Fruit fly (Drosophila melanogaster) whole organism, pupa: ENCODE measurements around the gene Ass.

Experiments
- CG10348 ChIP-seq: fragments of 200-800 bp; sonication (Bioruptor generic); IDR thresholded peaks from 2 replicates; pipeline ENCODE4 v1.3.6; 2022; ENCODE audit warnings: missing biosample characterization, missing genetic modification characterization
- CG12605 ChIP-seq: fragments of 200-800 bp; sonication (Bioruptor generic); IDR thresholded peaks from 2 replicates; pipeline ENCODE4 v1.3.6; 2022; ENCODE audit warnings: missing biosample characterization, missing genetic modification characterization
- CG13204 ChIP-seq: fragments of 200-800 bp; sonication (Bioruptor generic); optimal IDR thresholded peaks from 2 replicates; lab custom pipeline; 2018; ENCODE audit warnings: missing biosample characterization, mild to moderate bottlenecking, missing genetic modification characterization, moderate library complexity
- CG14655 ChIP-seq: fragments of 200-800 bp; sonication (Bioruptor generic); optimal IDR thresholded peaks from 3 replicates; lab custom pipeline; 2017; ENCODE audit warnings: mild to moderate bottlenecking, missing biosample characterization, missing genetic modification reagents, missing genetic modification characterization
- CG15710 ChIP-seq: fragments of 200-800 bp; sonication (Bioruptor generic); optimal IDR thresholded peaks from 2 replicates; lab custom pipeline; 2018; ENCODE audit warnings: missing biosample characterization, mild to moderate bottlenecking, missing genetic modification characterization, moderate library complexity
- CG17806 ChIP-seq: fragments of 200-800 bp; sonication (Bioruptor generic); optimal IDR thresholded peaks from 2 replicates; lab custom pipeline; 2018; ENCODE audit warnings: missing biosample characterization, mild to moderate bottlenecking, missing genetic modification characterization, moderate library complexity
- CG32121 ChIP-seq: fragments of 200-800 bp; sonication (Bioruptor generic); IDR thresholded peaks from 2 replicates; pipeline ENCODE4 v1.3.6; 2022; ENCODE audit warnings: missing biosample characterization, missing genetic modification characterization
- CG34367 ChIP-seq: fragments of 200-800 bp; sonication (Bioruptor generic); optimal IDR thresholded peaks from 2 replicates; lab custom pipeline; 2018; ENCODE audit warnings: missing biosample characterization, mild to moderate bottlenecking, missing genetic modification characterization
- CG4496 ChIP-seq: fragments of 200-800 bp; sonication (Bioruptor generic); IDR thresholded peaks from 3 replicates; pipeline ENCODE4 v1.3.6; 2022; ENCODE audit warnings: missing biosample characterization, missing genetic modification characterization
- CG8159 ChIP-seq: fragments of 200-800 bp; sonication (Bioruptor generic); optimal IDR thresholded peaks from 3 replicates; lab custom pipeline; 2018; ENCODE audit warnings: missing biosample characterization, mild to moderate bottlenecking, missing genetic modification characterization, moderate library complexity
- CG8301 ChIP-seq: fragments of 200-800 bp; sonication (Bioruptor generic); optimal IDR thresholded peaks from 2 replicates; lab custom pipeline; 2018; ENCODE audit warnings: missing biosample characterization, mild to moderate bottlenecking, missing genetic modification characterization
- CG9948 ChIP-seq: fragments of 200-800 bp; sonication (Bioruptor generic); optimal IDR thresholded peaks from 2 replicates; lab custom pipeline; 2018; ENCODE audit warnings: missing biosample characterization, mild to moderate bottlenecking, missing genetic modification characterization, moderate library complexity
- D1 ChIP-seq: fragments of 200-800 bp; sonication (Bioruptor generic); optimal IDR thresholded peaks from 2 replicates; lab custom pipeline; 2018; ENCODE audit warnings: missing biosample characterization, mild to moderate bottlenecking, missing genetic modification characterization, moderate library complexity
- EcR ChIP-seq: fragments of 200-800 bp; sonication (Bioruptor generic); optimal IDR thresholded peaks from 3 replicates; lab custom pipeline; 2019; ENCODE audit warnings: missing biosample characterization, missing genetic modification characterization, mild to moderate bottlenecking, moderate library complexity, missing genetic modification reagents
- Ets98B ChIP-seq: fragments of 200-800 bp; sonication (Bioruptor generic); IDR thresholded peaks from 2 replicates; pipeline ENCODE4 v1.3.6; 2022; ENCODE audit warnings: missing biosample characterization, missing genetic modification characterization
- Pif1A ChIP-seq: fragments of 200-800 bp; sonication (Bioruptor generic); optimal IDR thresholded peaks from 3 replicates; lab custom pipeline; 2016; ENCODE audit warnings: missing biosample characterization, missing genetic modification characterization
- Pif1B ChIP-seq: fragments of 200-800 bp; sonication (Bioruptor generic); optimal IDR thresholded peaks from 3 replicates; lab custom pipeline; 2016; ENCODE audit warnings: missing biosample characterization, missing genetic modification characterization
- Snoo ChIP-seq: fragments of 200-800 bp; sonication (Bioruptor generic); optimal IDR thresholded peaks from 3 replicates; lab custom pipeline; 2017; ENCODE audit warnings: missing biosample characterization, mild to moderate bottlenecking, missing genetic modification characterization, inconsistent platforms
- fd96Ca ChIP-seq: fragments of 200-800 bp; sonication (Bioruptor generic); IDR thresholded peaks from 3 replicates; pipeline ENCODE4 v1.3.6; 2022; ENCODE audit warnings: missing biosample characterization, missing genetic modification characterization
- gl ChIP-seq: fragments of 200-800 bp; sonication (Bioruptor generic); optimal IDR thresholded peaks from 2 replicates; lab custom pipeline; 2018; ENCODE audit warnings: missing biosample characterization, mild to moderate bottlenecking, missing genetic modification characterization
- rn ChIP-seq: fragments of 200-800 bp; sonication (Bioruptor generic); IDR thresholded peaks from 2 replicates; pipeline ENCODE4 v1.3.6; 2022; ENCODE audit warnings: missing biosample characterization, missing genetic modification characterization

Gene Ass

dm6 chr3R:6668234-6668633 lies 24.0 kb upstream of the Ass start:
- TF ChIP-seq Pif1B (no peak), gl (tag; lab: Kevin White, UChicago) (no peak), CG9948 (tag; lab: Kevin White, UChicago) (no peak), CG14655 (GFP tag; lab: Kevin White, UChicago) (no peak), CG8159 (no peak), Snoo (tag; lab: Kevin White, UChicago) (no peak), D1 (tag; lab: Kevin White, UChicago) (no peak), CG8301 (tag; lab: Kevin White, UChicago) (no peak), CG34367 (no peak), EcR (no peak), CG13204 (no peak), rn (GFP tag; lab: Robert Waterston, UW) (no peak), CG12605 (GFP tag; lab: Robert Waterston, UW) (no peak), CG32121 (no peak)

- TF ChIP-seq D1 (tag; lab: Kevin White, UChicago) (no peak), CG4496 (GFP tag; lab: Robert Waterston, UW) (no peak), CG17806 (tag; lab: Kevin White, UChicago) (no peak), Pif1B (no peak), CG13204 (no peak), Pif1A (GFP tag; lab: Kevin White, UChicago) (no peak), Snoo (tag; lab: Kevin White, UChicago) (no peak), CG12605 (GFP tag; lab: Robert Waterston, UW) (no peak), CG15710 (tag; lab: Kevin White, UChicago) (no peak), EcR (no peak), CG9948 (tag; lab: Kevin White, UChicago) (no peak), CG34367 (no peak)
Measured at dm6 chr3R:6667245-6667644, 23.0 kb upstream of the Ass start.

dm6 chr3R:6665117-6665654 lies 21.0 kb upstream of the Ass start:
- TF ChIP-seq fd96Ca (GFP tag; lab: Robert Waterston, UW) (peak; percentile 50; the same call in 1 of the 3 replicates), CG14655 (GFP tag; lab: Kevin White, UChicago) (no peak), Pif1A (GFP tag; lab: Kevin White, UChicago) (no peak), CG9948 (tag; lab: Kevin White, UChicago) (no peak), CG10348 (GFP tag; lab: Robert Waterston, UW) (no peak)

dm6 chr3R:6664371-6665116 lies 20.3 kb upstream of the Ass start:
- TF ChIP-seq CG12605 (GFP tag; lab: Robert Waterston, UW): no peak
- TF ChIP-seq CG8159: peak; percentile 19
- TF ChIP-seq CG14655 (GFP tag; lab: Kevin White, UChicago): peak; percentile 50
- TF ChIP-seq Pif1A (GFP tag; lab: Kevin White, UChicago): no peak
- TF ChIP-seq fd96Ca (GFP tag; lab: Robert Waterston, UW): peak; percentile 51; the same call in 2 of the 3 replicates
- TF ChIP-seq CG17806 (tag; lab: Kevin White, UChicago): no peak
- TF ChIP-seq CG4496 (GFP tag; lab: Robert Waterston, UW): peak; percentile 76
- TF ChIP-seq Snoo (tag; lab: Kevin White, UChicago): no peak
- TF ChIP-seq CG8301 (tag; lab: Kevin White, UChicago): no peak
- peak; percentile 11 for TF ChIP-seq CG9948 (tag; lab: Kevin White, UChicago)

- no peak for TF ChIP-seq Pif1A (GFP tag; lab: Kevin White, UChicago)
Measured at dm6 chr3R:6663289-6663666, 19.0 kb upstream of the Ass start.

- TF ChIP-seq CG15710 (tag; lab: Kevin White, UChicago) (no peak), gl (tag; lab: Kevin White, UChicago) (no peak), Pif1A (GFP tag; lab: Kevin White, UChicago) (no peak), CG34367 (no peak), CG14655 (GFP tag; lab: Kevin White, UChicago) (no peak), D1 (tag; lab: Kevin White, UChicago) (no peak), CG13204 (no peak), CG8159 (no peak), Snoo (tag; lab: Kevin White, UChicago) (no peak), CG8301 (tag; lab: Kevin White, UChicago) (no peak), CG10348 (GFP tag; lab: Robert Waterston, UW) (no peak), Ets98B (GFP tag; lab: Robert Waterston, UW) (no peak), Pif1B (no peak), CG32121 (no peak), CG9948 (tag; lab: Kevin White, UChicago) (no peak), fd96Ca (GFP tag; lab: Robert Waterston, UW) (no peak; the same call in 2 of the 3 replicates), rn (GFP tag; lab: Robert Waterston, UW) (no peak), EcR (no peak), CG17806 (tag; lab: Kevin White, UChicago) (no peak)
- TF ChIP-seq, all 21 proteins: peak for 0
Measured at dm6 chr3R:6662613-6663288, 18.5 kb upstream of the Ass start.
